Fruit fly (Drosophila melanogaster) whole organism, embryonic: ENCODE results near the gene Sbp2.

Experiments used
- CG10147 ChIP-seq: fragments of 200-800 bp; sonication (Bioruptor generic); optimal IDR thresholded peaks from 2 replicates; lab custom pipeline; 2019; ENCODE audit warnings: missing biosample characterization, mild to moderate bottlenecking, missing genetic modification characterization, moderate library complexity
- CG10267 ChIP-seq: fragments of 200-800 bp; sonication (Bioruptor generic); optimal IDR thresholded peaks from 2 replicates; lab custom pipeline; 2018; ENCODE audit warnings: missing biosample characterization, mild to moderate bottlenecking, missing genetic modification characterization, moderate library complexity
- CG10366 ChIP-seq: fragments of 200-800 bp; sonication (Bioruptor generic); IDR thresholded peaks from 2 replicates; pipeline ENCODE4 v1.3.6; 2022; ENCODE audit warnings: missing biosample characterization, missing genetic modification characterization
- CG12391 ChIP-seq: fragments of 200-800 bp; sonication (Bioruptor generic); optimal IDR thresholded peaks from 3 replicates; lab custom pipeline; 2018; ENCODE audit warnings: missing biosample characterization, mild to moderate bottlenecking, missing genetic modification characterization, moderate library complexity
- CG13624 ChIP-seq: fragments of 200-800 bp; sonication (Bioruptor generic); optimal IDR thresholded peaks from 2 replicates; lab custom pipeline; 2016; ENCODE audit warnings: missing biosample characterization, missing genetic modification characterization
- CG13775 ChIP-seq: fragments of 200-800 bp; sonication (Bioruptor generic); optimal IDR thresholded peaks from 3 replicates; lab custom pipeline; 2017; ENCODE audit warnings: missing biosample characterization, mild to moderate bottlenecking, missing genetic modification characterization
- CG13894 ChIP-seq: fragments of 200-800 bp; sonication (Bioruptor generic); optimal IDR thresholded peaks from 3 replicates; lab custom pipeline; 2018; ENCODE audit warnings: missing biosample characterization, mild to moderate bottlenecking, missing genetic modification characterization, moderate library complexity
- CG14710 ChIP-seq: fragments of 200-800 bp; sonication (Bioruptor generic); optimal IDR thresholded peaks from 3 replicates; lab custom pipeline; 2019; ENCODE audit warnings: missing biosample characterization, mild to moderate bottlenecking, missing genetic modification characterization, moderate library complexity
- CG14860 ChIP-seq: fragments of 200-800 bp; sonication (Bioruptor generic); IDR thresholded peaks from 3 replicates; pipeline ENCODE4 v1.3.6; 2022; ENCODE audit warnings: missing biosample characterization, missing genetic modification characterization; ENCODE audit not compliant: partially characterized antibody
- CG14965 ChIP-seq: fragments of 200-800 bp; sonication (Bioruptor generic); optimal IDR thresholded peaks from 2 replicates; lab custom pipeline; 2016; ENCODE audit warnings: missing biosample characterization, missing genetic modification characterization, borderline replicate concordance
- CG16815 ChIP-seq: fragments of 200-800 bp; sonication (Bioruptor generic); optimal IDR thresholded peaks from 3 replicates; lab custom pipeline; 2017; ENCODE audit warnings: missing biosample characterization, mild to moderate bottlenecking, missing genetic modification characterization
- CG17328 ChIP-seq: fragments of 200-800 bp; sonication (Bioruptor generic); IDR thresholded peaks from 2 replicates; pipeline ENCODE4 v1.3.6; 2022; ENCODE audit warnings: missing biosample characterization, missing genetic modification characterization
- CG18599 ChIP-seq: fragments of 200-800 bp; sonication (Bioruptor generic); optimal IDR thresholded peaks from 3 replicates; lab custom pipeline; 2017; ENCODE audit warnings: missing biosample characterization, missing genetic modification characterization, mild to moderate bottlenecking, moderate library complexity, missing genetic modification reagents
- CG33213 ChIP-seq: fragments of 200-800 bp; sonication (Bioruptor generic); optimal IDR thresholded peaks from 3 replicates; lab custom pipeline; 2016; ENCODE audit warnings: missing biosample characterization, missing genetic modification characterization
- CG3995 ChIP-seq: fragments of 200-800 bp; sonication (Bioruptor generic); optimal IDR thresholded peaks from 3 replicates; lab custom pipeline; 2016; ENCODE audit warnings: missing biosample characterization, missing genetic modification characterization
- CG6765 ChIP-seq: fragments of 200-800 bp; sonication (Bioruptor generic); optimal IDR thresholded peaks from 3 replicates; lab custom pipeline; 2017; ENCODE audit warnings: missing biosample characterization, mild to moderate bottlenecking, missing genetic modification characterization
- CG6854 ChIP-seq: fragments of 200-800 bp; sonication (Bioruptor generic); optimal IDR thresholded peaks from 3 replicates; lab custom pipeline; 2017; ENCODE audit warnings: missing biosample characterization, mild to moderate bottlenecking, missing genetic modification characterization
- CG8290 ChIP-seq, 3 experiments: fragments of 200-800 bp; sonication (Bioruptor generic); optimal IDR thresholded peaks; 2 replicates each; lab custom pipeline; 2016 to 2019; ENCODE audit warnings: missing biosample characterization in 3 of 3, missing genetic modification characterization in 3 of 3, mild to moderate bottlenecking in 2 of 3, moderate library complexity in 1 of 3
- CG9797 ChIP-seq: fragments of 200-800 bp; sonication (Bioruptor generic); optimal IDR thresholded peaks from 3 replicates; lab custom pipeline; 2018; ENCODE audit warnings: missing biosample characterization, mild to moderate bottlenecking, missing genetic modification characterization
- CrebB ChIP-seq: fragments of 200-800 bp; sonication (Bioruptor generic); optimal IDR thresholded peaks from 3 replicates; lab custom pipeline; 2018; ENCODE audit warnings: missing biosample characterization, mild to moderate bottlenecking, missing genetic modification characterization
- D19B ChIP-seq: fragments of 200-800 bp; sonication (Bioruptor generic); optimal IDR thresholded peaks from 2 replicates; lab custom pipeline; 2017; ENCODE audit warnings: missing biosample characterization, mild to moderate bottlenecking, missing genetic modification characterization
- Dad ChIP-seq: fragments of 200-800 bp; sonication (Bioruptor generic); optimal IDR thresholded peaks from 3 replicates; lab custom pipeline; 2016; ENCODE audit warnings: missing biosample characterization, missing genetic modification characterization
- Dll ChIP-seq: fragments of 200-800 bp; sonication (Bioruptor generic); IDR thresholded peaks from 4 replicates; pipeline ENCODE4 v1.3.6; 2022; ENCODE audit warnings: missing biosample characterization, missing genetic modification characterization; ENCODE audit not compliant: partially characterized antibody
- Doc3 ChIP-seq: fragments of 200-800 bp; sonication (Bioruptor generic); IDR thresholded peaks from 3 replicates; pipeline ENCODE4 v1.3.6; 2022; ENCODE audit warnings: missing biosample characterization, missing genetic modification characterization; ENCODE audit not compliant: partially characterized antibody
- E2f2 ChIP-seq: fragments of 200-800 bp; sonication (Bioruptor generic); IDR thresholded peaks from 2 replicates; pipeline ENCODE4 v1.3.6; 2022; ENCODE audit warnings: missing biosample characterization, missing genetic modification characterization
- HLH54F ChIP-seq: fragments of 200-800 bp; sonication (Bioruptor generic); optimal IDR thresholded peaks from 3 replicates; lab custom pipeline; 2016; ENCODE audit warnings: missing biosample characterization, missing genetic modification characterization
- HLHmδ ChIP-seq: fragments of 200-800 bp; sonication (Bioruptor generic); optimal IDR thresholded peaks from 2 replicates; lab custom pipeline; 2018; ENCODE audit warnings: missing biosample characterization, mild to moderate bottlenecking, missing genetic modification characterization, moderate library complexity
- HmgZ ChIP-seq: fragments of 200-800 bp; sonication (Bioruptor generic); optimal IDR thresholded peaks from 2 replicates; lab custom pipeline; 2018; ENCODE audit warnings: missing biosample characterization, mild to moderate bottlenecking, missing genetic modification characterization
- Nf-YA ChIP-seq: fragments of 200-800 bp; sonication (Bioruptor generic); IDR thresholded peaks from 2 replicates; pipeline ENCODE4 v1.3.6; 2022; ENCODE audit warnings: missing biosample characterization, missing genetic modification characterization
- Sin3A ChIP-seq: fragments of >200 bp; optimal IDR thresholded peaks from 2 replicates; lab custom pipeline; 2018
- abd-A ChIP-seq: fragments of 200-800 bp; sonication (Bioruptor generic); optimal IDR thresholded peaks from 3 replicates; lab custom pipeline; 2019; ENCODE audit warnings: missing biosample characterization, mild to moderate bottlenecking, missing genetic modification characterization, moderate library complexity
- amos ChIP-seq: fragments of 200-800 bp; sonication (Bioruptor generic); IDR thresholded peaks from 2 replicates; pipeline ENCODE4 v1.3.6; 2022; ENCODE audit warnings: missing biosample characterization, missing genetic modification characterization; ENCODE audit not compliant: partially characterized antibody
- ato ChIP-seq: fragments of 200-800 bp; sonication (Bioruptor generic); IDR thresholded peaks from 2 replicates; pipeline ENCODE4 v1.3.6; 2022; ENCODE audit warnings: missing biosample characterization, missing genetic modification characterization; ENCODE audit not compliant: partially characterized antibody
- bab2 ChIP-seq: fragments of 200-800 bp; sonication (Bioruptor generic); optimal IDR thresholded peaks from 2 replicates; lab custom pipeline; 2016; ENCODE audit warnings: missing biosample characterization, missing genetic modification characterization
- bcd ChIP-seq: fragments of 200-800 bp; sonication (Bioruptor generic); optimal IDR thresholded peaks from 2 replicates; lab custom pipeline; 2017; ENCODE audit warnings: missing biosample characterization, mild to moderate bottlenecking, missing genetic modification characterization
- h ChIP-seq: fragments of >200 bp; optimal IDR thresholded peaks from 2 replicates; lab custom pipeline; 2017
- jing ChIP-seq: fragments of 200-800 bp; sonication (Bioruptor generic); optimal IDR thresholded peaks from 2 replicates; lab custom pipeline; 2018; ENCODE audit warnings: missing biosample characterization, mild to moderate bottlenecking, missing genetic modification characterization
- ken ChIP-seq: fragments of 200-800 bp; sonication (Bioruptor generic); IDR thresholded peaks from 3 replicates; pipeline ENCODE4 v1.3.6; 2022; ENCODE audit warnings: missing biosample characterization, missing genetic modification characterization
- kni ChIP-seq: fragments of 200-800 bp; sonication (Bioruptor generic); optimal IDR thresholded peaks from 3 replicates; lab custom pipeline; 2017; ENCODE audit warnings: mild to moderate bottlenecking, missing biosample characterization, missing genetic modification reagents, missing genetic modification characterization
- p53 ChIP-seq: fragments of 200-800 bp; sonication (Bioruptor generic); optimal IDR thresholded peaks from 2 replicates; lab custom pipeline; 2016; ENCODE audit warnings: missing biosample characterization, missing genetic modification characterization
- phol ChIP-seq: fragments of 200-800 bp; sonication (Bioruptor generic); optimal IDR thresholded peaks from 3 replicates; lab custom pipeline; 2018; ENCODE audit warnings: missing biosample characterization, mild to moderate bottlenecking, missing genetic modification characterization, moderate library complexity
- shn ChIP-seq: fragments of 200-800 bp; sonication (Bioruptor generic); optimal IDR thresholded peaks from 3 replicates; lab custom pipeline; 2016; ENCODE audit warnings: missing biosample characterization, missing genetic modification characterization
- slbo ChIP-seq: fragments of 200-800 bp; sonication (Bioruptor generic); IDR thresholded peaks from 2 replicates; pipeline ENCODE4 v1.3.6; 2022; ENCODE audit warnings: missing biosample characterization, missing genetic modification characterization
- trh ChIP-seq: fragments of 200-800 bp; sonication (Bioruptor generic); optimal IDR thresholded peaks from 2 replicates; lab custom pipeline; 2016; ENCODE audit warnings: missing biosample characterization, missing genetic modification characterization
- usp ChIP-seq: fragments of >200 bp; optimal IDR thresholded peaks from 2 replicates; lab custom pipeline; 2017; ENCODE audit warnings: missing biosample characterization, missing genetic modification characterization
- vfl ChIP-seq: fragments of 200-800 bp; sonication (Bioruptor generic); optimal IDR thresholded peaks from 2 replicates; lab custom pipeline; 2016; ENCODE audit warnings: missing biosample characterization, missing genetic modification characterization
- vnd ChIP-seq: fragments of 200-800 bp; sonication (Bioruptor generic); IDR thresholded peaks from 3 replicates; pipeline ENCODE4 v1.3.6; 2022; ENCODE audit warnings: missing biosample characterization, missing genetic modification characterization; ENCODE audit not compliant: partially characterized antibody
- zf30C ChIP-seq: fragments of 200-800 bp; sonication (Bioruptor generic); optimal IDR thresholded peaks from 3 replicates; lab custom pipeline; 2018; ENCODE audit warnings: missing biosample characterization, mild to moderate bottlenecking, missing genetic modification characterization

The Sbp2 gene

DNA sequence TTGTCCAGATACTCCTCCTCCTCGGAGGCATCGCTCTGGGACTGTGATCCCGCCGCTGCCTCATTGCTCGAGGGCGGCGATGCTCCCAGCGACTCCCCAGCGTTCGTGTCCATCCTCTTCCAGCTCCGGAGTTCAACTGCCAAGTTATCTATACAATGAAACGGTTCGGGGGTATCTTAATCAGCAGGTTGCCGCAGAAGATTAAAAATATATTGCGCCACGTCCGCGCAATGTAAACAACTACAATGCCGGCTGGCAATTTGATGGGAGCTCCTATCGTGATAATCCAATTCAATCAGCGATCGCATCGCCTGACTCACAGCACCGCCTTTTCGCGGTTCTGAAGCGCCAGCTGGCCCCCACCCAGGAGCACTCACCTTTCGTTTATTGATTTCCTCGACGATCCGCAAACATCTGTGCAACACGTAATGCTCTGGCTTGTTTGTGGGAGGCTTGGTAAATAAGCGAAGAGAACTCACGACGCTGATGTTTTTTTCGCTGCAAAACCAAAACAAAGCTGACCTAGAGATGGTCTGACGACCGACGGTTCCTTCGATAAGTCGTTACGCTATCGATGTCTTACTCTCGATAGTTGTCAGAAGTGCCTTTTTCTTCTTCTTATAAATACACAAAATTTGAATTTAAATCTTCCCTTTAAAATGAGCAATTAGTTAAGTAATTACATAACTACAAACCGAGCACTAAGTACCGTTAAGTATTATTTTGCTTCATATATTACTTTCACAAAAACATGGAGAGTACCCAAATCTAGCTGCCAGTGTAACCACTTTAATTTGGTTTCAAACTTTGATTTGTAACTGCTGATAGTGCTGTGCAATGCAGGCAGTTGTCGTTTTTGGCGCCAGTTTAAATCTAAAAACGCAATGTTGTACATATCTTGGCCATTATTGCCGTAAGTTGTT is 14.4 kb upstream of the Sbp2 start, which contains the start of gene cert (continued):
- TF ChIP-seq vfl (GFP tag; lab: Kevin White, UChicago) (no peak), CrebB (tag; lab: Kevin White, UChicago) (no peak), CG16815 (GFP tag; lab: Kevin White, UChicago) (no peak), abd-A (tag; lab: Kevin White, UChicago) (no peak), Doc3 (GFP tag; lab: Robert Waterston, UW) (peak; percentile 86), CG12391 (tag; lab: Kevin White, UChicago) (peak; percentile 36), h (lab: Kevin White, UChicago) (no peak), CG9797 (GFP tag; lab: Kevin White, UChicago) (peak; percentile 17), HLH54F (GFP tag; lab: Kevin White, UChicago) (no peak), trh (GFP tag; lab: Kevin White, UChicago) (no peak), ken (GFP tag; lab: Robert Waterston, UW) (no peak), CG10267 (tag; lab: Kevin White, UChicago) (peak; percentile 92), CG3995 (GFP tag; lab: Kevin White, UChicago) (peak; percentile 37), jing (no peak), CG14710 (peak; percentile 99), Nf-YA (GFP tag; lab: Robert Waterston, UW) (no peak), vnd (peak; percentile 90), E2f2 (peak; percentile 92), slbo (GFP tag; lab: Robert Waterston, UW) (peak; percentile 54; the same call in 1 of the 2 replicates), CG6854 (GFP tag; lab: Kevin White, UChicago) (no peak), usp (GFP tag; lab: Kevin White, UChicago) (no peak), CG8290 (GFP tag; optimal IDR thresholded peaks at IDR 0.05; lab: Kevin White, UChicago) (no peak), CG8290 (tag; optimal IDR thresholded peaks at IDR 0.05; lab: Kevin White, UChicago) (no peak), Sin3A (lab: Kevin White, UChicago) (peak; percentile 94), CG10366 (no peak), Dll (GFP tag; lab: Robert Waterston, UW) (peak; percentile 92), CG14965 (GFP tag; lab: Kevin White, UChicago) (no peak), CG10147 (no peak), CG13775 (GFP tag; lab: Kevin White, UChicago) (peak; percentile 33), HmgZ (tag; lab: Kevin White, UChicago) (no peak), Dad (GFP tag; lab: Kevin White, UChicago) (peak; percentile 35), zf30C (no peak), CG17328 (GFP tag; lab: Robert Waterston, UW) (no peak), shn (GFP tag; lab: Kevin White, UChicago) (peak; percentile 29), CG6765 (peak; percentile 22), p53 (GFP tag; lab: Kevin White, UChicago) (peak; percentile 38), CG33213 (GFP tag; lab: Kevin White, UChicago) (peak; percentile 17), bcd (GFP tag; lab: Kevin White, UChicago) (peak; percentile 18), HLHmδ (GFP tag; lab: Kevin White, UChicago) (no peak), kni (GFP tag; lab: Kevin White, UChicago) (no peak), CG13894 (no peak), ato (GFP tag; lab: Robert Waterston, UW) (peak; percentile 86), CG18599 (GFP tag; lab: Kevin White, UChicago) (no peak), amos (GFP tag; lab: Robert Waterston, UW) (peak; percentile 91), CG14860 (peak; percentile 88), D19B (GFP tag; lab: Kevin White, UChicago) (no peak), phol (tag; lab: Kevin White, UChicago) (peak; percentile 57), bab2 (peak; percentile 35), CG13624 (GFP tag; lab: Kevin White, UChicago) (peak; percentile 10)
